Worm (Caenorhabditis elegans): ENCODE data around the gene nhr-27.
A peak's percentile ranks its signal among the peaks of the same experiment; 100 is the strongest.

Gene nhr-27

DNA sequence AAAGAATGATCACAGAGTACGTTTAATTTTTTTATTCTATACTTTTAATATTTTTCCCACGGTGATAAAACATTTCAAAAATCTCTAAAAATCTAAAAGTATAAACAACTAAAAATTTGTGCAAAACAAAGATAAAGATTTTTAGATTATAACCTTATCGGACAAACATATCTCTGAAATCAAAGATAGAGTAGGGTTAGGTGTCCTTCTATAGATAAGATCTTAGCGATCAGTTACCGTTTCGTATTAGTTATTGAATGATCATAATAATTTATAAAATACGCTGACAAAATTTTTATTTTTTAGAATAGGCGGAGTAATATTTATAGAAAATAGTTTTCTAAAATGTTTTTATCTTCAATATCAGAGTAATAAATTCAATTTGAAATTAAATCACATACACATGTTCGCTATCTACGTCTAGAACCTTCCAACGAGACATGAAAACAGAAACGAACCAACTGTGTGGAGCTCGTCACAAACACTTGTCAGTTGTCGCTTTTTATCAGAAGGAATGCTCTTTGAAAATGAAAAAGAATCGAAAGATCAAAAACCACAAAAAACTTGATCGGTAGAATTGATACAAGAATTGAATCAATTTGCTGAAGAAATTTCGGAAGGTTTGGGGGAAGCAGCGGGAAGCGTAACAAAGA is 136.4 kb downstream of the nhr-27 start (continued):
- no peak for TF ChIP-seq F37D6.2 (tag; optimal IDR thresholded peaks at IDR 0.05)
- no peak for TF ChIP-seq daf-12 (tag; optimal IDR thresholded peaks at IDR 0.05)
- no peak for TF ChIP-seq F10B5.3 (tag; optimal IDR thresholded peaks at IDR 0.05)
- 0 out of 2 replicates have a peak, but pooled peaks have one; percentile 8 for TF ChIP-seq lin-38 (GFP tag; IDR thresholded peaks at IDR 0.05)
- no peak for TF ChIP-seq nhr-41 (GFP tag; IDR thresholded peaks at IDR 0.05)
- TF ChIP-seq php-3 (GFP tag; IDR thresholded peaks at IDR 0.05), result 0 out of 2 replicates have a peak, but pooled peaks have one; percentile 44
- no peak for TF ChIP-seq nhr-237 (tag; optimal IDR thresholded peaks at IDR 0.05)
- no peak for TF ChIP-seq lin-13 (GFP tag; optimal IDR thresholded peaks at IDR 0.05)
- no peak for TF ChIP-seq mxl-2 (GFP tag; conservative IDR thresholded peaks at IDR 0.05)
- no peak for TF ChIP-seq nhr-77 (tag; optimal IDR thresholded peaks at IDR 0.05)
- 0 out of 2 replicates have a peak, but pooled peaks have one; percentile 38 for TF ChIP-seq mdt-29 (GFP tag; IDR thresholded peaks at IDR 0.05)
- TF ChIP-seq unc-130 (GFP tag; optimal IDR thresholded peaks at IDR 0.05), result no peak
- no peak for TF ChIP-seq ama-1 (optimal IDR thresholded peaks at IDR 0.05)
- TF ChIP-seq lsy-2 (tag; optimal IDR thresholded peaks at IDR 0.05), result peak in 1 of 2 experiments; percentile 54
- TF ChIP-seq ceh-44 (GFP tag; IDR thresholded peaks at IDR 0.05), result no peak
- no peak for TF ChIP-seq lir-3 (tag; optimal IDR thresholded peaks at IDR 0.05)
- TF ChIP-seq Y48G9A.11 (GFP tag; IDR thresholded peaks at IDR 0.05), result no peak
- TF ChIP-seq ceh-62 (tag; optimal IDR thresholded peaks at IDR 0.05), result no peak
- no peak for TF ChIP-seq R02D3.7 (tag; optimal IDR thresholded peaks at IDR 0.05)

DNA sequence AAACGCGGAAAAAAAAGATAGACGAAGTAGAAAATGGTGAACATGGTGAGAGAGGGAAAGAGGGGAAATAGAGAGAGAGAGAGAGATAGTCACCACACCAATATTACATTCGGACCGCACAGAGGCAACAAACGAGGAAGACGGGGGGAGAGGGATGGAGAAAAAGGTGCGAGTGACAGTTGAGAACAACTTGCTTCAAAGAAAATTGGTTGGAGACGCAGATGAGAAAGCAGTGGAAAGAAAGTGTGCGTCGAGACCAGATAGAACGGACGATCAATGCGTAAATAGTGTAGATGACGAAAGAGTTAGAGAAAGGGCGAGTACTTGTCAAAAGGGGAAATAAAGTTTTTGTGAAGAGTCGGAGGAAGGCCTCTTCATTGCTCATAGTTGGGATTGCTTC is 137.7 kb downstream of the nhr-27 start:
- no peak for TF ChIP-seq madf-5 (GFP tag; IDR thresholded peaks at IDR 0.05)
- peak; percentile 64 for TF ChIP-seq mxl-3 (GFP tag; optimal IDR thresholded peaks at IDR 0.05)
- TF ChIP-seq egl-43 (GFP tag; IDR thresholded peaks at IDR 0.05), result peak; percentile 64
- TF ChIP-seq ztf-11 (tag; optimal IDR thresholded peaks at IDR 0.05), result no peak
- no peak for TF ChIP-seq daf-19 (GFP tag; conservative IDR thresholded peaks at IDR 0.05)
- peak; percentile 46 for TF ChIP-seq F37D6.2 (tag; optimal IDR thresholded peaks at IDR 0.05)
- TF ChIP-seq mdl-1 (tag; optimal IDR thresholded peaks at IDR 0.05), result peak; percentile 29 to 79
- 0 out of 2 replicates have a peak, but pooled peaks have one; percentile 55 for TF ChIP-seq ceh-20 (GFP tag; IDR thresholded peaks at IDR 0.05)
- TF ChIP-seq rbr-2 (tag; optimal IDR thresholded peaks at IDR 0.05), result peak; percentile 88
- peak; percentile 20; the same call in 1 of the 2 replicates for TF ChIP-seq lin-38 (GFP tag; IDR thresholded peaks at IDR 0.05)
- no peak for TF ChIP-seq zfp-3 (GFP tag; conservative IDR thresholded peaks at IDR 0.05)
- TF ChIP-seq ceh-82 (tag; optimal IDR thresholded peaks at IDR 0.05), result no peak
- no peak for TF ChIP-seq saeg-2 (GFP tag; IDR thresholded peaks at IDR 0.05)
- TF ChIP-seq duxl-1 (tag; optimal IDR thresholded peaks at IDR 0.05; ENCODE audit: poor library complexity), result peak; percentile 38
- TF ChIP-seq F10B5.3 (tag; optimal IDR thresholded peaks at IDR 0.05), result no peak
- TF ChIP-seq attf-4 (tag; optimal IDR thresholded peaks at IDR 0.05), result no peak
- TF ChIP-seq lin-1 (GFP tag; IDR thresholded peaks at IDR 0.05), result no peak
- TF ChIP-seq ces-1 (GFP tag; optimal IDR thresholded peaks at IDR 0.05), result no peak
- no peak for TF ChIP-seq unc-39 (tag; optimal IDR thresholded peaks at IDR 0.05)
- no peak for TF ChIP-seq dmd-9 (GFP tag; IDR thresholded peaks at IDR 0.05)
- peak; percentile 87 for TF ChIP-seq fkh-10 (GFP tag; optimal IDR thresholded peaks at IDR 0.05)
- no peak for TF ChIP-seq ceh-32 (tag; optimal IDR thresholded peaks at IDR 0.05; ENCODE audit: poor library complexity)
- TF ChIP-seq zfp-2 (tag; optimal IDR thresholded peaks at IDR 0.05), result no peak
- no peak for TF ChIP-seq zag-1 (tag; optimal IDR thresholded peaks at IDR 0.05)
- TF ChIP-seq Y48G9A.11 (GFP tag; IDR thresholded peaks at IDR 0.05), result no peak
- peak; percentile 21; the same call in 1 of the 2 replicates for TF ChIP-seq set-16 (GFP tag; IDR thresholded peaks at IDR 0.05)
- peak; percentile 15 for TF ChIP-seq nhr-77 (tag; optimal IDR thresholded peaks at IDR 0.05)
- no peak for TF ChIP-seq zip-2 (tag; optimal IDR thresholded peaks at IDR 0.05)
- TF ChIP-seq daf-8 (GFP tag; IDR thresholded peaks at IDR 0.05), result no peak
- TF ChIP-seq snpc-4 (tag; optimal IDR thresholded peaks at IDR 0.05), result no peak
- TF ChIP-seq arid-1 (GFP tag; conservative IDR thresholded peaks at IDR 0.05), result peak; percentile 53; the same call in 1 of the 2 replicates
- TF ChIP-seq nhr-25 (tag; optimal IDR thresholded peaks at IDR 0.05; ENCODE audit: borderline replicate concordance, insufficient read depth), result peak; percentile 17
- peak; percentile 86 for TF ChIP-seq nhr-11 (tag; optimal IDR thresholded peaks at IDR 0.05)
- 0 out of 2 replicates have a peak, but pooled peaks have one; percentile 14 for TF ChIP-seq pha-4 (GFP tag; IDR thresholded peaks at IDR 0.05)
- TF ChIP-seq pha-4 (tag; optimal IDR thresholded peaks at IDR 0.05), result peak; percentile 58
